Worm (Caenorhabditis elegans): ENCODE results near the gene F28H7.3.

F28H7.3 gene

ce11 chrV:10715158-10716152 lies 35.1 kb downstream of the F28H7.3 start:
- TF ChIP-seq M03D4.4 (tag; optimal IDR thresholded peaks at IDR 0.05) = peak; percentile 2
- TF ChIP-seq sem-2 (GFP tag; optimal IDR thresholded peaks at IDR 0.05) = no peak
- peak; percentile 53 for TF ChIP-seq cnd-1 (tag; optimal IDR thresholded peaks at IDR 0.05)
- peak; percentile 57 for TF ChIP-seq nhr-2 (tag; optimal IDR thresholded peaks at IDR 0.05)
- peak; percentile 47 for TF ChIP-seq tbx-8 (GFP tag; optimal IDR thresholded peaks at IDR 0.05)
- peak; percentile 68 for TF ChIP-seq ces-1 (GFP tag; optimal IDR thresholded peaks at IDR 0.05)
- no peak for TF ChIP-seq elt-3 (tag; optimal IDR thresholded peaks at IDR 0.05)
- TF ChIP-seq hlh-1 (tag; optimal IDR thresholded peaks at IDR 0.05) = peak; percentile 65
- no peak for TF ChIP-seq blmp-1 (tag; optimal IDR thresholded peaks at IDR 0.05)
- TF ChIP-seq ztf-11 (tag; optimal IDR thresholded peaks at IDR 0.05) = no peak
- TF ChIP-seq ham-2 (GFP tag; optimal IDR thresholded peaks at IDR 0.05) = peak; percentile 49
- peak; percentile 58 for TF ChIP-seq lin-13 (tag; optimal IDR thresholded peaks at IDR 0.05)
- TF ChIP-seq lin-32 (GFP tag; optimal IDR thresholded peaks at IDR 0.05) = no peak
- TF ChIP-seq drap-1 (GFP tag; optimal IDR thresholded peaks at IDR 0.05) = peak; percentile 57
- peak; percentile 85 for TF ChIP-seq sptf-1 (tag; optimal IDR thresholded peaks at IDR 0.05)
- no peak for TF ChIP-seq pha-4 (tag; optimal IDR thresholded peaks at IDR 0.05)
- no peak for TF ChIP-seq snpc-4 (tag; optimal IDR thresholded peaks at IDR 0.05)
- TF ChIP-seq flh-1 (GFP tag; optimal IDR thresholded peaks at IDR 0.05) = no peak
- no peak for TF ChIP-seq ceh-39 (tag; optimal IDR thresholded peaks at IDR 0.05)
- TF ChIP-seq ceh-83 (GFP tag; optimal IDR thresholded peaks at IDR 0.05) = peak; percentile 47
- peak; percentile 78 for TF ChIP-seq mls-2 (tag; optimal IDR thresholded peaks at IDR 0.05)
- peak; percentile 55 for TF ChIP-seq ceh-43 (GFP tag; optimal IDR thresholded peaks at IDR 0.05)
- TF ChIP-seq mab-5 (tag; optimal IDR thresholded peaks at IDR 0.05) = no peak
- peak; percentile 36 for TF ChIP-seq unc-120 (tag; optimal IDR thresholded peaks at IDR 0.05; ENCODE audit: poor library complexity, severe bottlenecking)
- TF ChIP-seq zip-8 (tag; optimal IDR thresholded peaks at IDR 0.05) = no peak
- TF ChIP-seq mep-1 (tag; optimal IDR thresholded peaks at IDR 0.05) = peak; percentile 23
- TF ChIP-seq lsy-2 (tag; optimal IDR thresholded peaks at IDR 0.05) = peak; percentile 19
- peak; percentile 48 for TF ChIP-seq nhr-237 (tag; optimal IDR thresholded peaks at IDR 0.05)
- no peak for TF ChIP-seq bed-3 (GFP tag; optimal IDR thresholded peaks at IDR 0.05)
- TF ChIP-seq nhr-12 (tag; optimal IDR thresholded peaks at IDR 0.05) = no peak
- TF ChIP-seq elt-1 (tag; optimal IDR thresholded peaks at IDR 0.05; ENCODE audit: borderline replicate concordance, insufficient read depth) = no peak
- no peak for TF ChIP-seq nhr-76 (tag; optimal IDR thresholded peaks at IDR 0.05)
- peak; percentile 52 for TF ChIP-seq unc-62 (GFP tag; optimal IDR thresholded peaks at IDR 0.05)
- TF ChIP-seq unc-39 (tag; optimal IDR thresholded peaks at IDR 0.05) = no peak
- no peak for TF ChIP-seq nhr-28 (tag; optimal IDR thresholded peaks at IDR 0.05)

ce11 chrV:10714630-10715029 lies 36.0 kb downstream of the F28H7.3 start:
- no peak for TF ChIP-seq mab-5 (tag; optimal IDR thresholded peaks at IDR 0.05)
- TF ChIP-seq elt-3 (tag; optimal IDR thresholded peaks at IDR 0.05) = no peak
- TF ChIP-seq elt-1 (tag; optimal IDR thresholded peaks at IDR 0.05; ENCODE audit: borderline replicate concordance, insufficient read depth) = no peak
- TF ChIP-seq ztf-11 (tag; optimal IDR thresholded peaks at IDR 0.05) = no peak
- no peak for TF ChIP-seq flh-1 (GFP tag; optimal IDR thresholded peaks at IDR 0.05)
- TF ChIP-seq sptf-1 (tag; optimal IDR thresholded peaks at IDR 0.05) = no peak
- TF ChIP-seq lsy-2 (tag; optimal IDR thresholded peaks at IDR 0.05) = no peak
- no peak for TF ChIP-seq hlh-1 (tag; optimal IDR thresholded peaks at IDR 0.05)
- no peak for TF ChIP-seq tbx-8 (GFP tag; optimal IDR thresholded peaks at IDR 0.05)
- TF ChIP-seq sem-2 (GFP tag; optimal IDR thresholded peaks at IDR 0.05) = no peak
- no peak for TF ChIP-seq unc-62 (GFP tag; optimal IDR thresholded peaks at IDR 0.05)
- TF ChIP-seq nhr-2 (tag; optimal IDR thresholded peaks at IDR 0.05) = no peak
- TF ChIP-seq unc-39 (tag; optimal IDR thresholded peaks at IDR 0.05) = no peak
- no peak for TF ChIP-seq cnd-1 (tag; optimal IDR thresholded peaks at IDR 0.05)
- TF ChIP-seq zip-8 (tag; optimal IDR thresholded peaks at IDR 0.05) = no peak
- TF ChIP-seq ceh-39 (tag; optimal IDR thresholded peaks at IDR 0.05) = no peak
- no peak for TF ChIP-seq ham-2 (GFP tag; optimal IDR thresholded peaks at IDR 0.05)
- TF ChIP-seq unc-120 (tag; optimal IDR thresholded peaks at IDR 0.05; ENCODE audit: poor library complexity, severe bottlenecking) = no peak
- no peak for TF ChIP-seq lin-13 (tag; optimal IDR thresholded peaks at IDR 0.05)
- TF ChIP-seq ces-1 (GFP tag; optimal IDR thresholded peaks at IDR 0.05) = no peak

Measured in whole organism, mixed stage, embryonic.